Fruit fly (Drosophila melanogaster) whole organism, embryonic: ENCODE results near the gene CG15547.

ENCODE experiments used
- Atf3 ChIP-seq: fragments of 200-800 bp; sonication (Bioruptor generic); optimal IDR thresholded peaks from 3 replicates; lab custom pipeline; 2016; ENCODE audit warnings: missing biosample characterization, missing genetic modification characterization
- Blimp-1 ChIP-seq: fragments of 200-800 bp; sonication (Bioruptor generic); optimal IDR thresholded peaks from 3 replicates; lab custom pipeline; 2018; ENCODE audit warnings: missing biosample characterization, missing genetic modification characterization, mild to moderate bottlenecking, moderate library complexity, missing genetic modification reagents
- CG10431 ChIP-seq: fragments of 200-800 bp; sonication (Bioruptor generic); optimal IDR thresholded peaks from 3 replicates; lab custom pipeline; 2018; ENCODE audit warnings: missing biosample characterization, mild to moderate bottlenecking, missing genetic modification characterization
- CG12299 ChIP-seq: fragments of 200-800 bp; sonication (Bioruptor generic); optimal IDR thresholded peaks from 2 replicates; lab custom pipeline; 2018; ENCODE audit warnings: missing biosample characterization, mild to moderate bottlenecking, missing genetic modification characterization
- CG13894 ChIP-seq: fragments of 200-800 bp; sonication (Bioruptor generic); optimal IDR thresholded peaks from 3 replicates; lab custom pipeline; 2018; ENCODE audit warnings: missing biosample characterization, mild to moderate bottlenecking, missing genetic modification characterization, moderate library complexity
- CG14050 ChIP-seq: fragments of 200-800 bp; sonication (Bioruptor generic); IDR thresholded peaks from 3 replicates; pipeline ENCODE4 v1.3.6; 2022; ENCODE audit warnings: missing biosample characterization, missing genetic modification characterization
- CG14441 ChIP-seq: fragments of 200-800 bp; sonication (Bioruptor generic); IDR thresholded peaks from 2 replicates; pipeline ENCODE4 v1.3.6; 2022; ENCODE audit warnings: missing biosample characterization, missing genetic modification characterization
- CG15269 ChIP-seq: fragments of 200-800 bp; sonication (Bioruptor generic); optimal IDR thresholded peaks from 2 replicates; lab custom pipeline; 2018; ENCODE audit warnings: missing biosample characterization, mild to moderate bottlenecking, missing genetic modification characterization, moderate library complexity
- CG16813 ChIP-seq: fragments of 200-800 bp; sonication (Bioruptor generic); IDR thresholded peaks from 3 replicates; pipeline ENCODE4 v1.3.6; 2022; ENCODE audit warnings: missing biosample characterization, missing genetic modification characterization; ENCODE audit not compliant: partially characterized antibody
- CG18262 ChIP-seq: fragments of 200-800 bp; optimal IDR thresholded peaks from 3 replicates; lab custom pipeline; 2019; ENCODE audit warnings: missing biosample characterization, mild to moderate bottlenecking, missing genetic modification characterization, moderate library complexity
- CG1832 ChIP-seq: fragments of 200-800 bp; sonication (Bioruptor generic); optimal IDR thresholded peaks from 2 replicates; lab custom pipeline; 2017; ENCODE audit warnings: missing biosample characterization, mild to moderate bottlenecking, missing genetic modification characterization, inconsistent platforms
- CG3065 ChIP-seq: fragments of 200-800 bp; sonication (Bioruptor generic); optimal IDR thresholded peaks from 2 replicates; lab custom pipeline; 2016; ENCODE audit warnings: missing biosample characterization, missing genetic modification characterization
- CG32532 ChIP-seq: fragments of 200-800 bp; sonication (Bioruptor generic); IDR thresholded peaks from 2 replicates; pipeline ENCODE4 v1.3.6; 2022; ENCODE audit warnings: missing biosample characterization, missing genetic modification characterization
- CG5245 ChIP-seq: fragments of 200-800 bp; sonication (Bioruptor generic); optimal IDR thresholded peaks from 3 replicates; lab custom pipeline; 2016; ENCODE audit warnings: missing biosample characterization, missing genetic modification characterization
- CG6813 ChIP-seq: fragments of 200-800 bp; sonication (Bioruptor generic); optimal IDR thresholded peaks from 2 replicates; lab custom pipeline; 2017; ENCODE audit warnings: missing biosample characterization, missing genetic modification characterization, mild to moderate bottlenecking, moderate library complexity, missing genetic modification reagents
- CG8281 ChIP-seq: fragments of 200-800 bp; sonication (Bioruptor generic); optimal IDR thresholded peaks from 2 replicates; lab custom pipeline; 2018; ENCODE audit warnings: missing biosample characterization, mild to moderate bottlenecking, missing genetic modification characterization, moderate library complexity
- CG9797 ChIP-seq: fragments of 200-800 bp; sonication (Bioruptor generic); optimal IDR thresholded peaks from 3 replicates; lab custom pipeline; 2018; ENCODE audit warnings: missing biosample characterization, mild to moderate bottlenecking, missing genetic modification characterization
- Camta ChIP-seq: fragments of 200-800 bp; sonication (Bioruptor generic); optimal IDR thresholded peaks from 2 replicates; lab custom pipeline; 2016; ENCODE audit warnings: missing biosample characterization, missing genetic modification characterization
- CkIIα-i1 ChIP-seq: fragments of 200-800 bp; sonication (Bioruptor generic); IDR thresholded peaks from 2 replicates; pipeline ENCODE4 v1.3.6; 2022; ENCODE audit warnings: missing biosample characterization, missing genetic modification characterization
- D ChIP-seq, 2 experiments: fragments of 200-800 bp in 1 of 2; fragments of >200 bp in 1 of 2; sonication (Bioruptor generic) in 1 of 2; optimal IDR thresholded peaks; 2 replicates in 1 of 2; 3 replicates in 1 of 2; lab custom pipeline; 2017; ENCODE audit warnings: mild to moderate bottlenecking in 1 of 2, missing biosample characterization in 1 of 2, missing genetic modification characterization in 1 of 2, missing genetic modification reagents in 1 of 2
- Doc2 ChIP-seq: fragments of 200-800 bp; sonication (Bioruptor generic); IDR thresholded peaks from 2 replicates; pipeline ENCODE4 v1.3.6; 2022; ENCODE audit warnings: missing biosample characterization, missing genetic modification characterization
- Drgx ChIP-seq: fragments of 200-800 bp; sonication (Bioruptor generic); IDR thresholded peaks from 2 replicates; pipeline ENCODE4 v1.3.6; 2022; ENCODE audit warnings: missing biosample characterization, missing genetic modification characterization
- Eip74EF ChIP-seq, 2 experiments: fragments of 200-800 bp in 1 of 2; fragments of >200 bp in 1 of 2; sonication (Bioruptor generic) in 1 of 2; optimal IDR thresholded peaks; 2 replicates each; lab custom pipeline; 2017 to 2019; ENCODE audit warnings: missing biosample characterization in 2 of 2, missing genetic modification characterization in 2 of 2, mild to moderate bottlenecking in 1 of 2, moderate library complexity in 1 of 2
- Fer1 ChIP-seq: fragments of 200-800 bp; sonication (Bioruptor generic); optimal IDR thresholded peaks from 2 replicates; lab custom pipeline; 2017; ENCODE audit warnings: missing biosample characterization, mild to moderate bottlenecking, missing genetic modification characterization
- HLH4C ChIP-seq: fragments of 200-800 bp; sonication (Bioruptor generic); IDR thresholded peaks from 3 replicates; pipeline ENCODE4 v1.3.6; 2022; ENCODE audit warnings: missing biosample characterization, missing genetic modification characterization; ENCODE audit not compliant: partially characterized antibody
- Lpt ChIP-seq: fragments of >200 bp; optimal IDR thresholded peaks from 2 replicates; lab custom pipeline; 2018; ENCODE audit warnings: missing biosample characterization, missing genetic modification characterization
- Nf-YB ChIP-seq: fragments of 200-800 bp; sonication (Bioruptor generic); optimal IDR thresholded peaks from 3 replicates; lab custom pipeline; 2019; ENCODE audit warnings: missing biosample characterization, mild to moderate bottlenecking, missing genetic modification characterization, moderate library complexity
- Oaz ChIP-seq: fragments of 200-800 bp; sonication (Bioruptor generic); IDR thresholded peaks from 2 replicates; pipeline ENCODE4 v1.3.6; 2022; ENCODE audit warnings: missing biosample characterization, missing genetic modification characterization
- Optix ChIP-seq: fragments of 200-800 bp; sonication (Bioruptor generic); IDR thresholded peaks from 3 replicates; pipeline ENCODE4 v1.3.6; 2022; ENCODE audit warnings: missing biosample characterization, missing genetic modification characterization
- Poxn ChIP-seq: fragments of 200-800 bp; sonication (Bioruptor generic); IDR thresholded peaks from 2 replicates; pipeline ENCODE4 v1.3.6; 2022; ENCODE audit warnings: missing biosample characterization, missing genetic modification characterization
- Xrp1 ChIP-seq: fragments of 200-800 bp; sonication (Bioruptor generic); IDR thresholded peaks from 2 replicates; pipeline ENCODE4 v1.3.6; 2022; ENCODE audit warnings: missing biosample characterization, missing genetic modification characterization
- bigmax ChIP-seq: fragments of 200-800 bp; sonication (Bioruptor generic); optimal IDR thresholded peaks from 2 replicates; lab custom pipeline; 2018; ENCODE audit warnings: missing biosample characterization, mild to moderate bottlenecking, missing genetic modification characterization
- corto ChIP-seq: fragments of 200-800 bp; sonication (Bioruptor generic); optimal IDR thresholded peaks from 2 replicates; lab custom pipeline; 2016; ENCODE audit warnings: missing biosample characterization, mild to moderate bottlenecking, missing genetic modification characterization, moderate library complexity
- hkb ChIP-seq, 2 experiments: fragments of 200-800 bp in 1 of 2; fragments of >200 bp in 1 of 2; sonication (Bioruptor generic) in 1 of 2; IDR thresholded peaks in 1 of 2; optimal IDR thresholded peaks in 1 of 2; 2 replicates each; pipeline versions ENCODE4 v1.3.6 to Lab custom; 2017 to 2022; ENCODE audit warnings: missing biosample characterization in 1 of 2, missing genetic modification characterization in 1 of 2
- maf-S ChIP-seq: fragments of 200-800 bp; sonication (Bioruptor generic); optimal IDR thresholded peaks from 2 replicates; lab custom pipeline; 2016; ENCODE audit warnings: missing biosample characterization, missing genetic modification characterization
- oc ChIP-seq: fragments of 200-800 bp; sonication (Bioruptor generic); optimal IDR thresholded peaks from 2 replicates; lab custom pipeline; 2018; ENCODE audit warnings: missing biosample characterization, mild to moderate bottlenecking, missing genetic modification characterization, moderate library complexity
- odd ChIP-seq: fragments of 200-800 bp; sonication (Bioruptor generic); optimal IDR thresholded peaks from 2 replicates; lab custom pipeline; 2017; ENCODE audit warnings: missing biosample characterization, mild to moderate bottlenecking, missing genetic modification characterization
- org-1 ChIP-seq: fragments of 200-800 bp; sonication (Bioruptor generic); optimal IDR thresholded peaks from 2 replicates; lab custom pipeline; 2017; ENCODE audit warnings: missing biosample characterization, missing genetic modification characterization
- peb ChIP-seq: fragments of 200-800 bp; sonication (Bioruptor generic); IDR thresholded peaks from 2 replicates; pipeline ENCODE4 v1.3.6; 2022; ENCODE audit warnings: missing biosample characterization, missing genetic modification characterization
- pros ChIP-seq: fragments of 200-800 bp; sonication (Bioruptor generic); optimal IDR thresholded peaks from 3 replicates; lab custom pipeline; 2019; ENCODE audit warnings: missing biosample characterization, mild to moderate bottlenecking, missing genetic modification characterization, moderate library complexity
- psq ChIP-seq: fragments of 200-800 bp; sonication (Bioruptor generic); optimal IDR thresholded peaks from 2 replicates; lab custom pipeline; 2017; ENCODE audit warnings: missing biosample characterization, missing genetic modification characterization
- sens ChIP-seq: fragments of 200-800 bp; sonication (Bioruptor generic); peaks from one replicate; lab custom pipeline; 2016; ENCODE audit warnings: missing biosample characterization, missing genetic modification characterization
- tgo ChIP-seq: fragments of 200-800 bp; sonication (Bioruptor generic); IDR thresholded peaks from 3 replicates; pipeline ENCODE4 v1.3.6; 2022; ENCODE audit warnings: missing biosample characterization, missing genetic modification characterization
- tin ChIP-seq: fragments of 200-800 bp; sonication (Bioruptor generic); optimal IDR thresholded peaks from 3 replicates; lab custom pipeline; 2016; ENCODE audit warnings: missing biosample characterization, missing genetic modification characterization
- tll ChIP-seq, 2 experiments: fragments of 200-800 bp in 1 of 2; fragments of >200 bp in 1 of 2; sonication (Bioruptor generic) in 1 of 2; optimal IDR thresholded peaks; 2 replicates each; lab custom pipeline; 2017 to 2019; ENCODE audit warnings: missing biosample characterization in 2 of 2, missing genetic modification characterization in 2 of 2, mild to moderate bottlenecking in 1 of 2, moderate library complexity in 1 of 2

The CG15547 gene

dm6 chr3R:30859901-30860560, 23.3 kb downstream of the CG15547 start (continued):
- TF ChIP-seq hkb (optimal IDR thresholded peaks at IDR 0.05; lab: Kevin White, UChicago) (no peak), hkb (GFP tag; IDR thresholded peaks at IDR 0.05; lab: Robert Waterston, UW) (no peak), CG1832 (GFP tag; lab: Kevin White, UChicago) (peak; percentile 20), CG3065 (GFP tag; lab: Kevin White, UChicago) (no peak), tgo (0 out of 3 replicates have a peak, but pooled peaks have one; percentile 21), CG18262 (tag; lab: Kevin White, UChicago) (peak; percentile 37), Blimp-1 (peak; percentile 9), CG6813 (GFP tag; lab: Kevin White, UChicago) (peak; percentile 17), Xrp1 (GFP tag; lab: Robert Waterston, UW) (peak; percentile 38; the same call in 1 of the 2 replicates), tin (GFP tag; lab: Kevin White, UChicago) (peak; percentile 12), sens (GFP tag; lab: Kevin White, UChicago) (peak; percentile 88), tll (GFP tag; optimal IDR thresholded peaks at IDR 0.05; lab: Kevin White, UChicago) (peak in 1 of 2 experiments; percentile 76), maf-S (GFP tag; lab: Kevin White, UChicago) (no peak), org-1 (GFP tag; lab: Kevin White, UChicago) (peak; percentile 10)

- TF ChIP-seq CG8281 = no peak
- no peak for TF ChIP-seq Lpt (GFP tag; lab: Kevin White, UChicago)
- no peak for TF ChIP-seq Poxn
- TF ChIP-seq CG14441 (GFP tag; lab: Robert Waterston, UW) = no peak
- no peak for TF ChIP-seq Drgx (GFP tag; lab: Robert Waterston, UW)
- TF ChIP-seq peb (GFP tag; lab: Robert Waterston, UW) = no peak
- TF ChIP-seq hkb (optimal IDR thresholded peaks at IDR 0.05; lab: Kevin White, UChicago) = no peak
- TF ChIP-seq hkb (GFP tag; IDR thresholded peaks at IDR 0.05; lab: Robert Waterston, UW) = no peak
- peak in 1 of 2 experiments; percentile 99 for TF ChIP-seq tll (GFP tag; optimal IDR thresholded peaks at IDR 0.05; lab: Kevin White, UChicago)
Measured at dm6 chr3R:30856596-30856995, 26.7 kb downstream of the CG15547 start.

dm6 chr3R:30855176-30855575, 28.1 kb downstream of the CG15547 start:
- TF ChIP-seq HLH4C (GFP tag; lab: Robert Waterston, UW) = no peak
- TF ChIP-seq bigmax (GFP tag; lab: Kevin White, UChicago) = no peak
- TF ChIP-seq CG12299 (tag; lab: Kevin White, UChicago) = no peak
- no peak for TF ChIP-seq Fer1 (GFP tag; lab: Kevin White, UChicago)
- TF ChIP-seq pros (GFP tag; lab: Kevin White, UChicago) = peak; percentile 66
- TF ChIP-seq CG16813 = no peak
- no peak for TF ChIP-seq psq (GFP tag; lab: Kevin White, UChicago)
- TF ChIP-seq odd (GFP tag; lab: Kevin White, UChicago) = no peak
- no peak for TF ChIP-seq CG5245 (GFP tag; lab: Kevin White, UChicago)
- TF ChIP-seq tll (GFP tag; optimal IDR thresholded peaks at IDR 0.05; lab: Kevin White, UChicago) = peak in 1 of 2 experiments; percentile 84
- TF ChIP-seq CG9797 (GFP tag; lab: Kevin White, UChicago) = no peak
- no peak for TF ChIP-seq Doc2 (GFP tag; lab: Robert Waterston, UW)
- peak; percentile 12 for TF ChIP-seq CG13894 (tag; lab: Kevin White, UChicago)
- TF ChIP-seq D (optimal IDR thresholded peaks at IDR 0.05; lab: Kevin White, UChicago) = no peak
- no peak for TF ChIP-seq D (GFP tag; optimal IDR thresholded peaks at IDR 0.05; lab: Kevin White, UChicago)
- peak; percentile 40 for TF ChIP-seq Nf-YB
- peak; percentile 65 for TF ChIP-seq oc (tag; lab: Kevin White, UChicago)
- no peak for TF ChIP-seq CG32532 (GFP tag; lab: Robert Waterston, UW)
- TF ChIP-seq CG10431 (GFP tag; lab: Kevin White, UChicago) = no peak
- TF ChIP-seq Atf3 = no peak
- TF ChIP-seq CG14050 (GFP tag; lab: Robert Waterston, UW) = no peak
- no peak for TF ChIP-seq corto (GFP tag; lab: Kevin White, UChicago)
- TF ChIP-seq Camta (GFP tag; lab: Kevin White, UChicago) = no peak
- no peak for TF ChIP-seq CG15269 (tag; lab: Kevin White, UChicago)
- no peak for TF ChIP-seq Eip74EF (GFP tag; optimal IDR thresholded peaks at IDR 0.05; lab: Kevin White, UChicago)
- no peak for TF ChIP-seq CkIIα-i1 (GFP tag; lab: Robert Waterston, UW)
- TF ChIP-seq Oaz (GFP tag; lab: Robert Waterston, UW) = no peak
- 0 out of 3 replicates have a peak, but pooled peaks have one; percentile 4 for TF ChIP-seq Optix (GFP tag; lab: Robert Waterston, UW)
